Worm (Caenorhabditis elegans): Measurements from ENCODE around the gene age-1.

The age-1 gene

DNA sequence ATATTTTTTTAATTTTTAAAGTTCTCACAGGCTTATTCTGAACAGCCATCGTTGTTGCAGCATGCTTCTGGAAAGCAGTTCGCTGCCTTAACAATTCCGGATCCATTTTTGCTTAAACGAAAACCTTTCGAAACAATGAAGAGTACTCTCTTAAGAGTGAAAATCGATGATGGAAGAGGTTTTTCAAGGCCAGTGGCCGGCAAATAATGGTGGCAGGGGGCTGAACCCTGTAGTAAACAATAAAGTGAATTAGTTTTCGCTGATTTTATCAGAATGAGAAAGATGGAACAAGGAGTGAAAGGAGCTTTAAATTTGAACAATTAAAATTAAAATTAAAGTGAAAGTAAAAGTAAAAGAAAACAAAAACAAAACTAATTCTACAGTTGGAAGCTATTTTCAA lies 15.5 kb upstream of the age-1 start, which contains the start of gene gtf-2E2:
gtf-2E2 (minus strand) TSS at position 111 of the 400 bp plus-strand sequence.
- TF ChIP-seq lsy-2 (tag; optimal IDR thresholded peaks at IDR 0.05) (peak; percentile 8), ces-1 (GFP tag; optimal IDR thresholded peaks at IDR 0.05) (peak; percentile 59), cnd-1 (tag; optimal IDR thresholded peaks at IDR 0.05) (no peak), bed-3 (GFP tag; optimal IDR thresholded peaks at IDR 0.05) (no peak), ceh-83 (GFP tag; optimal IDR thresholded peaks at IDR 0.05) (no peak), sptf-1 (tag; optimal IDR thresholded peaks at IDR 0.05) (peak; percentile 58)

DNA sequence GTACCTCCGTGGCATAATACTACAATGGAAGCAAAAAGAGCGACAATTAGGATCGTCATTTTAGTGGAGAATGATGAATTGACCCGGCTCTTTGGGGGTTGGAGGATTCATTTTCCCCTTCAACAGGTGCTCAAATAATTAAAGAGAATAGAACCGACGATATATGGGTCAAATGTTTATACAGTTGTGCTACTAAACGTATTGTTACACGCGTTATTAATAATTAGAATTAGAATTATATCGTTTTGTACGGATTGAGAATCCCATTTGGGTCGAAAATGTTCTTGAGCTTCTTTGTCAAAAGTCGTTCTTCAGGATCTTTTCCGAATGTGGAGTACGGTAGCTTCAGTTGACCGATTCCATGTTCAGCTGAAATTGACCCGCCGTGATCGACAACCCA lies 11.9 kb upstream of the age-1 start, which contains the start of gene Y62F5A.9:
Y62F5A.9 (minus strand) TSS at position 101 of the 400 bp plus-strand sequence.
- TF ChIP-seq unc-120 (tag; optimal IDR thresholded peaks at IDR 0.05; ENCODE audit: poor library complexity, severe bottlenecking) (no peak), lsy-2 (tag; optimal IDR thresholded peaks at IDR 0.05) (peak; percentile 4), ham-2 (GFP tag; optimal IDR thresholded peaks at IDR 0.05) (no peak), cnd-1 (tag; optimal IDR thresholded peaks at IDR 0.05) (no peak), nhr-237 (tag; optimal IDR thresholded peaks at IDR 0.05) (no peak)

DNA sequence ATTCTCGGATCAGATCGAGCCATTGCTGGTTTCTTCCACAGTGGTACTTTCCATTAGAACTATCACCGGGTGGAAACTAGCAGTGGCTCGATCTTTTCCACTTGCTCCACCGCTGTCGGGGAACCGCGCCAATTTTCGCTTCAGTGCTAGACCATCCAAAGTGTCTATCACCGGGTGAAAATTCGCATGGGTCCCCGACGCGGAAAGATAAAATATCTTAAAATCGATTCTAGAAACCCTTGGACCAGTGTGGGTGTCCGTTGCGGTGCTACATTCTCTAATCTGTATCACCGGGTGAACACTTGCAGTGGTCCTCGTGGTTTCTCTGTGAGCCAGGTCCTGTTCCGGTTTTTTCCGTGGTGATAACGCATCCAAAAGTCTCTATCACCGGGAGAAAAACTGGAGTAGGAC lies 10.8 kb upstream of the age-1 start:
- TF ChIP-seq mep-1 (tag; optimal IDR thresholded peaks at IDR 0.05) (no peak), lin-32 (GFP tag; optimal IDR thresholded peaks at IDR 0.05) (no peak), unc-39 (tag; optimal IDR thresholded peaks at IDR 0.05) (no peak), nhr-76 (tag; optimal IDR thresholded peaks at IDR 0.05) (no peak), pha-4 (tag; optimal IDR thresholded peaks at IDR 0.05) (no peak), unc-62 (GFP tag; optimal IDR thresholded peaks at IDR 0.05) (no peak), tbx-8 (GFP tag; optimal IDR thresholded peaks at IDR 0.05) (peak; percentile 35), nhr-12 (tag; optimal IDR thresholded peaks at IDR 0.05) (no peak), mab-5 (tag; optimal IDR thresholded peaks at IDR 0.05) (no peak), sem-2 (GFP tag; optimal IDR thresholded peaks at IDR 0.05) (peak; percentile 60), M03D4.4 (tag; optimal IDR thresholded peaks at IDR 0.05) (peak; percentile 34), mls-2 (tag; optimal IDR thresholded peaks at IDR 0.05) (peak; percentile 27), ceh-83 (GFP tag; optimal IDR thresholded peaks at IDR 0.05) (peak; percentile 86), drap-1 (GFP tag; optimal IDR thresholded peaks at IDR 0.05) (no peak), blmp-1 (tag; optimal IDR thresholded peaks at IDR 0.05) (no peak)

DNA sequence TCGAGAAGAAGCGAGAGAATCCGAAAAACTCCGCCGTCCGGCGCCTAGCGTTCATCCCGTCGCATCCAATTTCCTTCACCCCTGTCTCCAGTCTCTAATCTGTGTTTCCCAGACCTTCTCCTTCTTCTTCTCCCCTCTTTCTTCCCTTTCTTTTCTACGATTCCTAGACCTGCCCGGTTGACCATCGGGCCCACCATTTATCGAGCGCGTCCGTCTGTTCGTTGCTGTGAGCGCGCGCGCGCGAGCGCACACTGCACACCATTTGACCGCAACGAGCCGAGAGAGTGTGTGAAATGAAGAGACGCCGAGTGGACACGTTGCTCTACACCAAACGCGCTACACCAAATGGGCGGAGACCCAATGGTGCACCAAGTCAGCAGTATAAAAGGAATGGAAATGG lies 10.3 kb upstream of the age-1 start:
- TF ChIP-seq tbx-8 (GFP tag; optimal IDR thresholded peaks at IDR 0.05): no peak
- TF ChIP-seq M03D4.4 (tag; optimal IDR thresholded peaks at IDR 0.05): no peak
- TF ChIP-seq unc-120 (tag; optimal IDR thresholded peaks at IDR 0.05; ENCODE audit: poor library complexity, severe bottlenecking): peak; percentile 6
- TF ChIP-seq bed-3 (GFP tag; optimal IDR thresholded peaks at IDR 0.05): no peak
- peak; percentile 46 for TF ChIP-seq nhr-2 (tag; optimal IDR thresholded peaks at IDR 0.05)
- no peak for TF ChIP-seq nhr-28 (tag; optimal IDR thresholded peaks at IDR 0.05)
- peak; percentile 67 for TF ChIP-seq unc-62 (GFP tag; optimal IDR thresholded peaks at IDR 0.05)
- no peak for TF ChIP-seq ces-1 (GFP tag; optimal IDR thresholded peaks at IDR 0.05)
- no peak for TF ChIP-seq elt-3 (tag; optimal IDR thresholded peaks at IDR 0.05)
- peak; percentile 60 for TF ChIP-seq hlh-1 (tag; optimal IDR thresholded peaks at IDR 0.05)
- no peak for TF ChIP-seq ztf-11 (tag; optimal IDR thresholded peaks at IDR 0.05)
- no peak for TF ChIP-seq lsy-2 (tag; optimal IDR thresholded peaks at IDR 0.05)
- TF ChIP-seq drap-1 (GFP tag; optimal IDR thresholded peaks at IDR 0.05): no peak
- peak; percentile 89 for TF ChIP-seq sptf-1 (tag; optimal IDR thresholded peaks at IDR 0.05)
- no peak for TF ChIP-seq ceh-83 (GFP tag; optimal IDR thresholded peaks at IDR 0.05)
- TF ChIP-seq ceh-39 (tag; optimal IDR thresholded peaks at IDR 0.05): peak; percentile 76
- peak; percentile 40 for TF ChIP-seq mls-2 (tag; optimal IDR thresholded peaks at IDR 0.05)
- no peak for TF ChIP-seq lin-13 (tag; optimal IDR thresholded peaks at IDR 0.05)
- peak; percentile 37 for TF ChIP-seq ham-2 (GFP tag; optimal IDR thresholded peaks at IDR 0.05)
- TF ChIP-seq nhr-76 (tag; optimal IDR thresholded peaks at IDR 0.05): no peak
- TF ChIP-seq elt-1 (tag; optimal IDR thresholded peaks at IDR 0.05; ENCODE audit: borderline replicate concordance, insufficient read depth): no peak
- peak; percentile 62 for TF ChIP-seq mep-1 (tag; optimal IDR thresholded peaks at IDR 0.05)
- no peak for TF ChIP-seq zip-8 (tag; optimal IDR thresholded peaks at IDR 0.05)
- peak; percentile 52 for TF ChIP-seq cnd-1 (tag; optimal IDR thresholded peaks at IDR 0.05)

DNA sequence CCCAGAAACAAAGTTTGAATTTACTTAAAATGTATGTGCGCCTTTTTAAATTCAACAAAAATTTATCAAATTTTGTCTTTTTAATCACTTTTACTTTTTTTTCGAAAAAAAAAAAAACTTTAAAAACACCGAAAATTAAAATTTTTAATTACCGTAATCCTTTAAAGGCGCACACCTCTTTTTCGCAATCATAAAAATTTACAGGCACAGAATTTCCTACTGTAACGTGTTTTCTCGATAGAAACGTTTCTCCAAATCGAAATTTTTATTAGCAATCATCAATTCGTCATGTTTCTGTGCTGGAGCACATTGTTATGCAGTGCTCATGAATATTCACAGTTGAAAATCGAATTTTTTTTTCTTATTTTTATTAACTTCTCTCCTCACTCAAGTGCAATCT lies 9.7 kb upstream of the age-1 start:
- TF ChIP-seq nhr-28 (tag; optimal IDR thresholded peaks at IDR 0.05): no peak
- peak; percentile 36 for TF ChIP-seq ces-1 (GFP tag; optimal IDR thresholded peaks at IDR 0.05)
- no peak for TF ChIP-seq blmp-1 (tag; optimal IDR thresholded peaks at IDR 0.05)
- no peak for TF ChIP-seq lin-13 (tag; optimal IDR thresholded peaks at IDR 0.05)
- TF ChIP-seq elt-1 (tag; optimal IDR thresholded peaks at IDR 0.05; ENCODE audit: borderline replicate concordance, insufficient read depth): no peak

All from whole organism, mixed stage, embryonic.